Worm (Caenorhabditis elegans) whole organism, L1 larva: Measurements from ENCODE around the gene nhr-172.
A peak's percentile ranks its signal among the peaks of the same experiment; 100 is the strongest.

Source experiments
- alr-1 ChIP-seq: fragments of 200-800 bp; sonication (Bioruptor generic); optimal IDR thresholded peaks from 2 replicates; lab custom pipeline; 2018; ENCODE audit warnings: borderline replicate concordance, mild to moderate bottlenecking, missing genetic modification characterization, missing compliant biosample characterization
- blmp-1 ChIP-seq: fragments of 150-350 bp; optimal IDR thresholded peaks from 2 replicates; lab custom pipeline; 2014; ENCODE audit warnings: missing biosample characterization, missing genetic modification characterization
- ceh-8 ChIP-seq: fragments of 200-800 bp; sonication (Bioruptor generic); optimal IDR thresholded peaks from 2 replicates; lab custom pipeline; 2018; ENCODE audit warnings: mild to moderate bottlenecking, missing genetic modification characterization, moderate library complexity, missing compliant biosample characterization
- ces-1 ChIP-seq: fragments of 150-350 bp; optimal IDR thresholded peaks from 2 replicates; lab custom pipeline; 2014; ENCODE audit warnings: missing biosample characterization, missing genetic modification reagents, missing genetic modification characterization
- dpl-1 ChIP-seq, 3 experiments: fragments of 150-350 bp in 2 of 3; sonication (generic microtip) in 1 of 3; optimal IDR thresholded peaks; 2 replicates each; lab custom pipeline; 2014 to 2017; ENCODE audit warnings: missing biosample characterization in 3 of 3, missing genetic modification characterization in 3 of 3, missing genetic modification reagents in 3 of 3
- dsc-1 ChIP-seq: sonication (generic microtip); optimal IDR thresholded peaks from 2 replicates; lab custom pipeline; 2016; ENCODE audit warnings: mild to moderate bottlenecking, missing genetic modification characterization, missing compliant biosample characterization
- efl-1 ChIP-seq, 4 experiments: fragments of 150-350 bp; optimal IDR thresholded peaks in 3 of 4; peaks in 1 of 4; 1 replicate in 1 of 4; 2 replicates in 3 of 4; lab custom pipeline; 2014; ENCODE audit warnings: missing biosample characterization in 2 of 4, missing genetic modification characterization in 2 of 4, missing genetic modification reagents in 2 of 4
- egl-27 ChIP-seq, 2 experiments: fragments of 150-350 bp in 1 of 2; sonication (generic microtip); optimal IDR thresholded peaks; 3 replicates each; lab custom pipeline; 2017 to 2018; ENCODE audit warnings: missing biosample characterization in 2 of 2, missing genetic modification characterization in 2 of 2, missing genetic modification reagents in 2 of 2
- ets-5 ChIP-seq: fragments of 200-800 bp; sonication (Bioruptor generic); IDR thresholded peaks from 2 replicates; pipeline ENCODE4 v1.3.6; 2022; ENCODE audit warnings: missing genetic modification characterization, missing compliant biosample characterization
- hlh-17 ChIP-seq: fragments of 200-800 bp; sonication (Bioruptor generic); optimal IDR thresholded peaks from 2 replicates; lab custom pipeline; 2018; ENCODE audit warnings: missing genetic modification characterization, mild to moderate bottlenecking, missing compliant biosample characterization, moderate library complexity, borderline replicate concordance
- jun-1 ChIP-seq: fragments of 150-350 bp; optimal IDR thresholded peaks from 2 replicates; lab custom pipeline; 2014; ENCODE audit warnings: missing biosample characterization, missing genetic modification reagents, missing genetic modification characterization
- lin-14 ChIP-seq: fragments of 200-800 bp; sonication (Bioruptor generic); optimal IDR thresholded peaks from 2 replicates; lab custom pipeline; 2018; ENCODE audit warnings: mild to moderate bottlenecking, missing genetic modification characterization, moderate library complexity, missing compliant biosample characterization
- lin-15B ChIP-seq: fragments of 150-350 bp; sonication (generic microtip); optimal IDR thresholded peaks from 3 replicates; lab custom pipeline; 2014; ENCODE audit warnings: missing biosample characterization, missing genetic modification characterization
- lin-35 ChIP-seq, 2 experiments: fragments of 150-350 bp; optimal IDR thresholded peaks; 2 replicates each; lab custom pipeline; 2014; ENCODE audit warnings: missing biosample characterization in 2 of 2, missing genetic modification characterization in 2 of 2, missing genetic modification reagents in 2 of 2
- lir-3 ChIP-seq: sonication (generic microtip); optimal IDR thresholded peaks from 2 replicates; lab custom pipeline; 2016; ENCODE audit warnings: mild to moderate bottlenecking, missing genetic modification characterization, moderate library complexity, missing compliant biosample characterization; ENCODE audit not compliant: poor library complexity
- mab-9 ChIP-seq: fragments of 200-800 bp; sonication (Bioruptor generic); IDR thresholded peaks from 2 replicates; pipeline ENCODE4 v1.3.6; 2022; ENCODE audit warnings: missing genetic modification reagents, missing genetic modification characterization, missing compliant biosample characterization
- nhr-11 ChIP-seq: fragments of 150-350 bp; optimal IDR thresholded peaks from 2 replicates; lab custom pipeline; 2014; ENCODE audit warnings: missing biosample characterization, missing genetic modification characterization
- nhr-20 ChIP-seq: sonication (generic microtip); optimal IDR thresholded peaks from 2 replicates; lab custom pipeline; 2016; ENCODE audit warnings: mild to moderate bottlenecking, missing genetic modification characterization, missing compliant biosample characterization
- nhr-47 ChIP-seq: sonication (generic microtip); optimal IDR thresholded peaks from 2 replicates; lab custom pipeline; 2016; ENCODE audit warnings: mild to moderate bottlenecking, missing genetic modification characterization, moderate library complexity, missing compliant biosample characterization
- nhr-71 ChIP-seq: sonication (generic microtip); optimal IDR thresholded peaks from 2 replicates; lab custom pipeline; 2016; ENCODE audit warnings: mild to moderate bottlenecking, missing genetic modification characterization, moderate library complexity, missing compliant biosample characterization
- nhr-84 ChIP-seq: sonication (generic microtip); optimal IDR thresholded peaks from 2 replicates; lab custom pipeline; 2017; ENCODE audit warnings: missing biosample characterization, missing genetic modification characterization
- nhr-85 ChIP-seq: sonication (generic microtip); peaks from one replicate; lab custom pipeline; 2016; ENCODE audit warnings: missing genetic modification characterization, inconsistent platforms, missing compliant biosample characterization
- pag-3 ChIP-seq: sonication (generic microtip); optimal IDR thresholded peaks from 2 replicates; lab custom pipeline; 2017; ENCODE audit warnings: missing genetic modification characterization, mild to moderate bottlenecking, missing compliant biosample characterization, antibody characterized with exemption, borderline replicate concordance; ENCODE audit not compliant: insufficient read depth
- snpc-4 ChIP-seq: fragments of 150-350 bp; optimal IDR thresholded peaks from 2 replicates; lab custom pipeline; 2014; ENCODE audit warnings: missing biosample characterization, missing genetic modification characterization
- sup-37 ChIP-seq: fragments of 200-800 bp; sonication (Bioruptor generic); optimal IDR thresholded peaks from 2 replicates; lab custom pipeline; 2018; ENCODE audit warnings: mild to moderate bottlenecking, missing genetic modification characterization, missing compliant biosample characterization
- swsn-7 ChIP-seq: sonication (generic microtip); optimal IDR thresholded peaks from 2 replicates; lab custom pipeline; 2016; ENCODE audit warnings: missing genetic modification characterization, missing compliant biosample characterization
- tbx-2 ChIP-seq: sonication (generic microtip); optimal IDR thresholded peaks from 2 replicates; lab custom pipeline; 2016; ENCODE audit warnings: missing genetic modification characterization, missing compliant biosample characterization
- unc-130 ChIP-seq: fragments of 150-350 bp; optimal IDR thresholded peaks from 2 replicates; lab custom pipeline; 2017; ENCODE audit warnings: missing biosample characterization, missing genetic modification characterization, inconsistent platforms
- unc-30 ChIP-seq: sonication (generic microtip); optimal IDR thresholded peaks from 2 replicates; lab custom pipeline; 2017; ENCODE audit warnings: missing biosample characterization, missing genetic modification characterization
- unc-62 ChIP-seq: fragments of 150-350 bp; optimal IDR thresholded peaks from 2 replicates; lab custom pipeline; 2014; ENCODE audit warnings: missing biosample characterization, missing genetic modification reagents, missing genetic modification characterization
- ztf-4 ChIP-seq: fragments of 150-350 bp; optimal IDR thresholded peaks from 2 replicates; lab custom pipeline; 2014; ENCODE audit warnings: missing biosample characterization, missing genetic modification characterization

nhr-172 gene

ce11 chrV:7532947-7533346, 24.2 kb downstream of the nhr-172 start, which contains the start of gene C54F6.3:
TSS of gene C54F6.3 (plus strand) at chrV:7533247.
- TF ChIP-seq sup-37 (no peak), efl-1 (optimal IDR thresholded peaks at IDR 0.05; lab: Kevin White, UChicago) (no peak), efl-1 (GFP tag; optimal IDR thresholded peaks at IDR 0.05 in 1 of 2; lab: Kevin White, UChicago) (peak in 1 of 2 experiments; percentile 50), ceh-8 (GFP tag; lab: Kevin White, UChicago) (no peak), ets-5 (GFP tag; lab: Robert Waterston, UW) (no peak)

ce11 chrV:7538018-7538417, 29.2 kb downstream of the nhr-172 start, which contains the start of gene C54F6.12:
TSS of gene C54F6.12 (minus strand) at chrV:7538118.
- TF ChIP-seq ceh-8 (GFP tag; lab: Kevin White, UChicago): no peak
- TF ChIP-seq lin-14 (GFP tag; lab: Kevin White, UChicago): no peak
- no peak for TF ChIP-seq lin-15B (tag; lab: Kevin White, UChicago)
- TF ChIP-seq efl-1 (optimal IDR thresholded peaks at IDR 0.05; lab: Kevin White, UChicago): no peak
- TF ChIP-seq efl-1 (GFP tag; optimal IDR thresholded peaks at IDR 0.05 in 1 of 2; lab: Kevin White, UChicago): no peak
- TF ChIP-seq alr-1 (tag; lab: Kevin White, UChicago): no peak
- TF ChIP-seq egl-27 (tag; optimal IDR thresholded peaks at IDR 0.05; lab: Kevin White, UChicago): no peak
- no peak for TF ChIP-seq blmp-1 (tag; lab: Kevin White, UChicago)
- no peak for TF ChIP-seq lir-3 (tag; lab: Kevin White, UChicago)
- TF ChIP-seq nhr-84: no peak
- TF ChIP-seq swsn-7: no peak
- TF ChIP-seq unc-30 (tag; lab: Kevin White, UChicago): no peak
- no peak for TF ChIP-seq ets-5 (GFP tag; lab: Robert Waterston, UW)
- TF ChIP-seq unc-62 (GFP tag; lab: Kevin White, UChicago): no peak
- TF ChIP-seq dpl-1 (GFP tag; optimal IDR thresholded peaks at IDR 0.05; lab: Kevin White, UChicago): no peak
- TF ChIP-seq nhr-11 (tag; lab: Kevin White, UChicago): no peak
- no peak for TF ChIP-seq pag-3 (tag; lab: Kevin White, UChicago)
- TF ChIP-seq tbx-2 (tag; lab: Kevin White, UChicago): no peak

- no peak for TF ChIP-seq swsn-7
- no peak for TF ChIP-seq snpc-4 (tag; lab: Kevin White, UChicago)
- no peak for TF ChIP-seq efl-1 (optimal IDR thresholded peaks at IDR 0.05; lab: Kevin White, UChicago)
- no peak for TF ChIP-seq efl-1 (GFP tag; optimal IDR thresholded peaks at IDR 0.05 in 1 of 2; lab: Kevin White, UChicago)
- no peak for TF ChIP-seq blmp-1 (tag; lab: Kevin White, UChicago)
- no peak for TF ChIP-seq nhr-71 (tag; lab: Kevin White, UChicago)
Measured at ce11 chrV:7539015-7539414, 30.2 kb downstream of the nhr-172 start, which contains the start of gene srh-268. TSS of gene srh-268 (plus strand) at chrV:7539315.

ce11 chrV:7543728-7544127, 34.9 kb downstream of the nhr-172 start:
- TF ChIP-seq ces-1 (GFP tag; lab: Kevin White, UChicago) (no peak), blmp-1 (tag; lab: Kevin White, UChicago) (peak; percentile 10)

- TF ChIP-seq nhr-11 (tag; lab: Kevin White, UChicago): no peak
- TF ChIP-seq snpc-4 (tag; lab: Kevin White, UChicago): no peak
- TF ChIP-seq ztf-4: no peak
- TF ChIP-seq mab-9 (GFP tag; lab: Robert Waterston, UW): no peak
- no peak for TF ChIP-seq ces-1 (GFP tag; lab: Kevin White, UChicago)
- TF ChIP-seq nhr-85 (tag; lab: Kevin White, UChicago): no peak
- no peak for TF ChIP-seq dsc-1
- no peak for TF ChIP-seq nhr-20
- no peak for TF ChIP-seq jun-1 (tag; lab: Kevin White, UChicago)
- TF ChIP-seq unc-130 (tag; lab: Kevin White, UChicago): no peak
- no peak for TF ChIP-seq lin-35 (GFP tag; optimal IDR thresholded peaks at IDR 0.05; lab: Kevin White, UChicago)
- TF ChIP-seq pag-3 (tag; lab: Kevin White, UChicago): no peak
- no peak for TF ChIP-seq nhr-47 (tag; lab: Kevin White, UChicago)
- no peak for TF ChIP-seq hlh-17 (GFP tag; lab: Kevin White, UChicago)
- TF ChIP-seq efl-1 (optimal IDR thresholded peaks at IDR 0.05; lab: Kevin White, UChicago): no peak
- TF ChIP-seq efl-1 (GFP tag; optimal IDR thresholded peaks at IDR 0.05 in 1 of 2; lab: Kevin White, UChicago): no peak
Measured at ce11 chrV:7545187-7545586, 36.4 kb downstream of the nhr-172 start, which contains the start of the genes C54F6.19 and nhx-3. TSS of gene C54F6.19 (plus strand) at chrV:7545487. TSS of gene nhx-3 (minus strand) at chrV:7545523.
